Worm (Caenorhabditis elegans) whole organism, L4 larva: ENCODE results near the gene Y54E2A.8.

ENCODE experiments used
- D1046.2 ChIP-seq: fragments of 200-800 bp; sonication (Bioruptor generic); IDR thresholded peaks from 2 replicates; pipeline ENCODE4 v1.3.6; 2022; ENCODE audit warnings: missing genetic modification characterization, missing compliant biosample characterization
- F37D6.2 ChIP-seq: sonication (generic microtip); optimal IDR thresholded peaks from 2 replicates; lab custom pipeline; 2016; ENCODE audit warnings: mild to moderate bottlenecking, missing genetic modification characterization, missing compliant biosample characterization
- F49E8.2 ChIP-seq: sonication (generic microtip); optimal IDR thresholded peaks from 2 replicates; lab custom pipeline; 2016; ENCODE audit warnings: missing compliant biosample characterization, mild to moderate bottlenecking, missing genetic modification characterization, borderline replicate concordance
- R02D3.7 ChIP-seq: fragments of 150-350 bp; sonication (generic microtip); optimal IDR thresholded peaks from 3 replicates; lab custom pipeline; 2014; ENCODE audit warnings: missing biosample characterization, missing genetic modification characterization
- Y105C5A.15 ChIP-seq: fragments of 200-800 bp; sonication (Bioruptor generic); IDR thresholded peaks from 2 replicates; pipeline ENCODE4 v1.3.6; 2022; ENCODE audit warnings: missing genetic modification characterization, missing compliant biosample characterization
- Y48G9A.11 ChIP-seq: fragments of 200-800 bp; sonication (Bioruptor generic); IDR thresholded peaks from 2 replicates; pipeline ENCODE4 v1.3.6; 2022; ENCODE audit warnings: missing genetic modification reagents, missing genetic modification characterization, missing compliant biosample characterization
- aly-2 ChIP-seq: sonication (generic microtip); optimal IDR thresholded peaks from 2 replicates; lab custom pipeline; 2018; ENCODE audit warnings: missing biosample characterization, missing genetic modification characterization
- arid-1 ChIP-seq: fragments of 200-800 bp; sonication (Bioruptor generic); conservative IDR thresholded peaks from 2 replicates; pipeline ENCODE4 v1.3.6; 2022; ENCODE audit warnings: missing genetic modification reagents, missing genetic modification characterization, missing compliant biosample characterization
- ceh-32 ChIP-seq: sonication (generic microtip); optimal IDR thresholded peaks from 2 replicates; lab custom pipeline; 2016; ENCODE audit warnings: mild to moderate bottlenecking, missing genetic modification characterization, missing compliant biosample characterization; ENCODE audit not compliant: poor library complexity
- ceh-62 ChIP-seq: sonication (generic microtip); optimal IDR thresholded peaks from 2 replicates; lab custom pipeline; 2017; ENCODE audit warnings: missing biosample characterization, missing genetic modification characterization
- ceh-82 ChIP-seq: sonication (generic microtip); optimal IDR thresholded peaks from 2 replicates; lab custom pipeline; 2017; ENCODE audit warnings: missing biosample characterization, missing genetic modification characterization
- daf-12 ChIP-seq: fragments of 150-350 bp; optimal IDR thresholded peaks from 2 replicates; lab custom pipeline; 2014; ENCODE audit warnings: missing biosample characterization, missing genetic modification reagents, missing genetic modification characterization
- daf-16 ChIP-seq, 3 experiments: sonication (generic microtip); optimal IDR thresholded peaks; 2 replicates each; lab custom pipeline; 2016 to 2017; ENCODE audit warnings: missing genetic modification characterization in 3 of 3, missing genetic modification reagents in 3 of 3, mild to moderate bottlenecking in 2 of 3, missing compliant biosample characterization in 2 of 3, missing biosample characterization in 1 of 3, moderate library complexity in 1 of 3
- dmd-6 ChIP-seq: fragments of 200-800 bp; sonication (Bioruptor generic); IDR thresholded peaks from 2 replicates; pipeline ENCODE4 v1.3.6; 2022; ENCODE audit warnings: missing genetic modification reagents, missing genetic modification characterization, missing compliant biosample characterization
- dmd-9 ChIP-seq: fragments of 200-800 bp; sonication (Bioruptor generic); IDR thresholded peaks from 2 replicates; pipeline ENCODE4 v1.3.6; 2022; ENCODE audit warnings: missing genetic modification reagents, missing genetic modification characterization, missing compliant biosample characterization
- dve-1 ChIP-seq: sonication (generic microtip); optimal IDR thresholded peaks from 2 replicates; lab custom pipeline; 2017; ENCODE audit warnings: antibody characterized with exemption, mild to moderate bottlenecking, missing genetic modification characterization, missing compliant biosample characterization; ENCODE audit not compliant: insufficient read depth
- hif-1 ChIP-seq, 2 experiments: sonication (generic microtip); optimal IDR thresholded peaks; 2 replicates each; lab custom pipeline; 2016 to 2017; ENCODE audit warnings: missing compliant biosample characterization in 2 of 2, missing genetic modification characterization in 2 of 2, missing genetic modification reagents in 2 of 2, missing genotype in 2 of 2, mild to moderate bottlenecking in 1 of 2
- hlh-11 ChIP-seq: fragments of 200-800 bp; sonication (Bioruptor generic); optimal IDR thresholded peaks from 2 replicates; lab custom pipeline; 2018; ENCODE audit warnings: mild to moderate bottlenecking, missing genetic modification characterization, missing compliant biosample characterization
- hlh-30 ChIP-seq: sonication (generic microtip); optimal IDR thresholded peaks from 2 replicates; lab custom pipeline; 2017; ENCODE audit warnings: antibody characterized with exemption, mild to moderate bottlenecking, missing genetic modification characterization, missing compliant biosample characterization; ENCODE audit not compliant: insufficient read depth
- hmg-1.1 ChIP-seq: fragments of 200-800 bp; sonication (Bioruptor generic); IDR thresholded peaks from 2 replicates; pipeline ENCODE4 v1.3.6; 2022; ENCODE audit warnings: missing genetic modification reagents, missing genetic modification characterization, missing compliant biosample characterization
- lim-7 ChIP-seq: fragments of 200-800 bp; sonication (Bioruptor generic); IDR thresholded peaks from 2 replicates; pipeline ENCODE4 v1.3.6; 2022; ENCODE audit warnings: missing genetic modification characterization, missing compliant biosample characterization
- lin-1 ChIP-seq: fragments of 200-800 bp; sonication (Bioruptor generic); IDR thresholded peaks from 2 replicates; pipeline ENCODE4 v1.3.6; 2022; ENCODE audit warnings: missing genetic modification reagents, missing genetic modification characterization, missing compliant biosample characterization
- lin-13 ChIP-seq: fragments of 150-350 bp; optimal IDR thresholded peaks from 2 replicates; lab custom pipeline; 2014; ENCODE audit warnings: missing biosample characterization, missing genetic modification reagents, missing genetic modification characterization
- lin-29 ChIP-seq: fragments of 200-800 bp; sonication (Bioruptor generic); IDR thresholded peaks from 2 replicates; pipeline ENCODE4 v1.3.6; 2022; ENCODE audit warnings: missing genetic modification reagents, missing genetic modification characterization, missing compliant biosample characterization
- lsy-2 ChIP-seq, 2 experiments: fragments of 150-350 bp in 1 of 2; sonication (generic microtip) in 1 of 2; optimal IDR thresholded peaks; 2 replicates each; lab custom pipeline; 2014 to 2017; ENCODE audit warnings: missing biosample characterization in 2 of 2, missing genetic modification characterization in 2 of 2
- madf-5 ChIP-seq, 2 experiments: fragments of 200-800 bp; sonication (Bioruptor generic); IDR thresholded peaks; 2 replicates each; pipeline ENCODE4 v1.3.6; 2022; ENCODE audit warnings: missing compliant biosample characterization in 2 of 2, missing genetic modification characterization in 2 of 2
- mdl-1 ChIP-seq, 2 experiments: fragments of 150-350 bp in 1 of 2; sonication (generic microtip) in 1 of 2; optimal IDR thresholded peaks; 2 replicates each; lab custom pipeline; 2014 to 2017; ENCODE audit warnings: missing biosample characterization in 2 of 2, missing genetic modification characterization in 2 of 2
- mes-2 ChIP-seq: sonication (generic microtip); optimal IDR thresholded peaks from 2 replicates; lab custom pipeline; 2016; ENCODE audit warnings: missing genotype, mild to moderate bottlenecking, missing genetic modification characterization, missing compliant biosample characterization; ENCODE audit not compliant: poor library complexity, severe bottlenecking
- mxl-2 ChIP-seq: fragments of 200-800 bp; sonication (Bioruptor generic); conservative IDR thresholded peaks from 2 replicates; pipeline ENCODE4 v1.3.6; 2022; ENCODE audit warnings: missing genetic modification reagents, missing genetic modification characterization, missing compliant biosample characterization
- nhr-102 ChIP-seq: sonication (generic microtip); optimal IDR thresholded peaks from 2 replicates; lab custom pipeline; 2016; ENCODE audit warnings: mild to moderate bottlenecking, missing genetic modification characterization, moderate library complexity, missing compliant biosample characterization
- nhr-237 ChIP-seq: sonication (generic microtip); optimal IDR thresholded peaks from 2 replicates; lab custom pipeline; 2017; ENCODE audit warnings: missing biosample characterization, missing genetic modification characterization
- nhr-28 ChIP-seq: fragments of 150-350 bp; optimal IDR thresholded peaks from 2 replicates; lab custom pipeline; 2014; ENCODE audit warnings: missing biosample characterization, missing genetic modification characterization
- nhr-41 ChIP-seq: fragments of 200-800 bp; sonication (Bioruptor generic); IDR thresholded peaks from 2 replicates; pipeline ENCODE4 v1.3.6; 2022; ENCODE audit warnings: missing genetic modification reagents, missing genetic modification characterization, missing compliant biosample characterization
- nhr-42 ChIP-seq: fragments of 200-800 bp; sonication (Bioruptor generic); IDR thresholded peaks from 2 replicates; pipeline ENCODE4 v1.3.6; 2022; ENCODE audit warnings: missing genetic modification characterization, missing compliant biosample characterization
- nhr-48 ChIP-seq: sonication (generic microtip); optimal IDR thresholded peaks from 2 replicates; lab custom pipeline; 2016; ENCODE audit warnings: mild to moderate bottlenecking, missing genetic modification characterization, missing compliant biosample characterization
- nhr-6 ChIP-seq: fragments of 150-350 bp; optimal IDR thresholded peaks from 2 replicates; lab custom pipeline; 2014; ENCODE audit warnings: missing biosample characterization, missing genetic modification characterization
- snpc-1.2 ChIP-seq: fragments of 200-800 bp; sonication (Bioruptor generic); IDR thresholded peaks from 2 replicates; pipeline ENCODE4 v1.3.6; 2022; ENCODE audit warnings: missing genetic modification reagents, missing genetic modification characterization, missing compliant biosample characterization
- spr-1 ChIP-seq: sonication (generic microtip); optimal IDR thresholded peaks from 2 replicates; lab custom pipeline; 2016; ENCODE audit warnings: mild to moderate bottlenecking, missing genetic modification characterization, missing compliant biosample characterization
- unc-39 ChIP-seq: sonication (generic microtip); optimal IDR thresholded peaks from 2 replicates; lab custom pipeline; 2017; ENCODE audit warnings: missing biosample characterization, missing genetic modification characterization
- unc-62 ChIP-seq, 3 experiments: fragments of 150-350 bp in 1 of 3; sonication (generic microtip); optimal IDR thresholded peaks in 2 of 3; peaks in 1 of 3; 1 replicate in 1 of 3; 2 replicates in 2 of 3; lab custom pipeline; 2014 to 2017; ENCODE audit warnings: missing biosample characterization in 3 of 3, missing genetic modification characterization in 3 of 3, missing genetic modification reagents in 3 of 3, missing genotype in 1 of 3
- zfp-3 ChIP-seq: fragments of 200-800 bp; sonication (Bioruptor generic); conservative IDR thresholded peaks from 2 replicates; pipeline ENCODE4 v1.3.6; 2022; ENCODE audit warnings: missing genetic modification reagents, missing genetic modification characterization, missing compliant biosample characterization
- zip-2 ChIP-seq: fragments of 150-350 bp; optimal IDR thresholded peaks from 2 replicates; lab custom pipeline; 2014; ENCODE audit warnings: missing biosample characterization, missing genetic modification characterization
- ztf-7 ChIP-seq: fragments of 150-350 bp; optimal IDR thresholded peaks from 2 replicates; lab custom pipeline; 2014; ENCODE audit warnings: missing biosample characterization, missing genetic modification characterization

Gene Y54E2A.8

ce11 chrII:14822419-14822818 lies 44.3 kb downstream of the Y54E2A.8 start (continued):
- TF ChIP-seq hmg-1.1 (GFP tag; lab: Robert Waterston, UW) = peak; percentile 54; the same call in 1 of the 2 replicates
- TF ChIP-seq daf-16 (GFP tag; optimal IDR thresholded peaks at IDR 0.05; lab: Kevin White, UChicago) = no peak
- peak; percentile 69 for TF ChIP-seq daf-16 (tag; optimal IDR thresholded peaks at IDR 0.05; lab: Kevin White, UChicago)
- no peak for TF ChIP-seq madf-5 (GFP tag; IDR thresholded peaks at IDR 0.05; lab: Robert Waterston, UW)
- TF ChIP-seq lin-29 (GFP tag; lab: Robert Waterston, UW) = no peak
- TF ChIP-seq hlh-11 = peak; percentile 88
- no peak for TF ChIP-seq ceh-82
- TF ChIP-seq zip-2 (tag; lab: Kevin White, UChicago) = no peak
- peak; percentile 79 for TF ChIP-seq nhr-42 (GFP tag; lab: Robert Waterston, UW)
- no peak for TF ChIP-seq mxl-2 (GFP tag; lab: Robert Waterston, UW)
- peak; percentile 92 for TF ChIP-seq dmd-6
- TF ChIP-seq lim-7 (GFP tag; lab: Robert Waterston, UW) = no peak
- TF ChIP-seq ceh-32 (tag; lab: Kevin White, UChicago) = no peak
- TF ChIP-seq mdl-1 (tag; optimal IDR thresholded peaks at IDR 0.05; lab: Kevin White, UChicago) = peak in 1 of 2 experiments; percentile 59
- TF ChIP-seq nhr-48 (tag; lab: Kevin White, UChicago) = peak; percentile 64
- peak; percentile 21; the same call in 1 of the 2 replicates for TF ChIP-seq lin-1 (GFP tag; lab: Robert Waterston, UW)
- TF ChIP-seq nhr-28 (tag; lab: Kevin White, UChicago) = peak; percentile 88
- TF ChIP-seq ztf-7 (tag; lab: Kevin White, UChicago) = no peak
- no peak for TF ChIP-seq unc-39 (tag; lab: Kevin White, UChicago)
- TF ChIP-seq snpc-1.2 (GFP tag; lab: Robert Waterston, UW) = no peak
- TF ChIP-seq D1046.2 = no peak
- no peak for TF ChIP-seq lin-13 (GFP tag; lab: Kevin White, UChicago)
- TF ChIP-seq aly-2 (tag; lab: Kevin White, UChicago) = no peak
- TF ChIP-seq Y105C5A.15 (GFP tag; lab: Robert Waterston, UW) = no peak
- TF ChIP-seq nhr-6 (tag; lab: Kevin White, UChicago) = peak; percentile 39
- no peak for TF ChIP-seq unc-62 (GFP tag; optimal IDR thresholded peaks at IDR 0.05 in 1 of 2; lab: Kevin White, UChicago)
- no peak for TF ChIP-seq unc-62 (tag; optimal IDR thresholded peaks at IDR 0.05; lab: Kevin White, UChicago)
- no peak for TF ChIP-seq F37D6.2 (tag; lab: Kevin White, UChicago)
- peak; percentile 88 for TF ChIP-seq dve-1 (tag; lab: Kevin White, UChicago)
- TF ChIP-seq hif-1 (tag; optimal IDR thresholded peaks at IDR 0.05; lab: Kevin White, UChicago) = peak in 1 of 2 experiments; percentile 3
- TF ChIP-seq nhr-102 (tag; lab: Kevin White, UChicago) = peak; percentile 66
- TF ChIP-seq R02D3.7 (tag; lab: Kevin White, UChicago) = no peak
- TF ChIP-seq zfp-3 (GFP tag; lab: Robert Waterston, UW) = no peak
- peak; percentile 63 for TF ChIP-seq mes-2 (tag; lab: Kevin White, UChicago)
- peak; percentile 79 for TF ChIP-seq hlh-30 (tag; lab: Kevin White, UChicago)
- TF ChIP-seq dmd-9 = no peak
- TF ChIP-seq nhr-41 (GFP tag; lab: Robert Waterston, UW) = no peak
- peak in 1 of 2 experiments; percentile 59 for TF ChIP-seq lsy-2 (tag; optimal IDR thresholded peaks at IDR 0.05; lab: Kevin White, UChicago)
- no peak for TF ChIP-seq arid-1 (GFP tag; lab: Robert Waterston, UW)
- no peak for TF ChIP-seq Y48G9A.11
- no peak for TF ChIP-seq nhr-237 (tag; lab: Kevin White, UChicago)
- no peak for TF ChIP-seq daf-12 (tag; lab: Kevin White, UChicago)
- no peak for TF ChIP-seq ceh-62 (tag; lab: Kevin White, UChicago)
- TF ChIP-seq F49E8.2 (tag; lab: Kevin White, UChicago) = no peak
- TF ChIP-seq spr-1 = peak; percentile 44
